Worm (Caenorhabditis elegans) whole organism, late embryonic: ENCODE data around the gene sra-4.

Source experiments
- C08G9.2 ChIP-seq: sonication (generic microtip); optimal IDR thresholded peaks from 2 replicates; lab custom pipeline; 2016; ENCODE audit warnings: mild to moderate bottlenecking, missing genetic modification characterization, moderate library complexity, missing compliant biosample characterization
- K02D7.2 ChIP-seq: sonication (generic microtip); optimal IDR thresholded peaks from 2 replicates; lab custom pipeline; 2017; ENCODE audit warnings: mild to moderate bottlenecking, missing genetic modification characterization, missing compliant biosample characterization
- K09A11.1 ChIP-seq: sonication (generic microtip); optimal IDR thresholded peaks from 2 replicates; lab custom pipeline; 2017; ENCODE audit warnings: antibody characterized with exemption, mild to moderate bottlenecking, missing genetic modification characterization, missing compliant biosample characterization; ENCODE audit not compliant: insufficient read depth
- ahr-1 ChIP-seq: sonication (generic microtip); optimal IDR thresholded peaks from 2 replicates; lab custom pipeline; 2016; ENCODE audit warnings: missing genetic modification characterization, missing compliant biosample characterization
- ceh-2 ChIP-seq: sonication (generic microtip); optimal IDR thresholded peaks from 2 replicates; lab custom pipeline; 2016; ENCODE audit warnings: missing genotype, missing genetic modification characterization, missing compliant biosample characterization
- ceh-31 ChIP-seq: sonication (generic microtip); optimal IDR thresholded peaks from 2 replicates; lab custom pipeline; 2016; ENCODE audit warnings: missing genetic modification characterization, missing compliant biosample characterization
- ceh-34 ChIP-seq: sonication (generic microtip); optimal IDR thresholded peaks from 2 replicates; lab custom pipeline; 2016; ENCODE audit warnings: mild to moderate bottlenecking, missing genetic modification characterization, missing compliant biosample characterization
- ceh-45 ChIP-seq: fragments of 200-800 bp; sonication (Bioruptor generic); IDR thresholded peaks from 2 replicates; pipeline ENCODE4 v1.3.6; 2022; ENCODE audit warnings: missing genetic modification reagents, missing genetic modification characterization, missing compliant biosample characterization
- ceh-48 ChIP-seq: sonication (generic microtip); optimal IDR thresholded peaks from 2 replicates; lab custom pipeline; 2016; ENCODE audit warnings: missing genetic modification characterization, inconsistent platforms, missing compliant biosample characterization
- ceh-6 ChIP-seq: fragments of 200-800 bp; sonication (Bioruptor generic); optimal IDR thresholded peaks from 2 replicates; lab custom pipeline; 2018; ENCODE audit warnings: mild to moderate bottlenecking, missing genetic modification characterization, missing compliant biosample characterization
- ceh-9 ChIP-seq: sonication (generic microtip); optimal IDR thresholded peaks from 2 replicates; lab custom pipeline; 2016; ENCODE audit warnings: mild to moderate bottlenecking, missing genetic modification characterization, inconsistent platforms, missing compliant biosample characterization
- dve-1 ChIP-seq: sonication (generic microtip); optimal IDR thresholded peaks from 2 replicates; lab custom pipeline; 2017; ENCODE audit warnings: antibody characterized with exemption, mild to moderate bottlenecking, missing genetic modification characterization, missing compliant biosample characterization
- ets-4 ChIP-seq: sonication (generic microtip); optimal IDR thresholded peaks from 2 replicates; lab custom pipeline; 2016; ENCODE audit warnings: missing genetic modification characterization, missing compliant biosample characterization
- fax-1 ChIP-seq: sonication (generic microtip); optimal IDR thresholded peaks from 2 replicates; lab custom pipeline; 2016; ENCODE audit warnings: missing genotype, missing genetic modification characterization, missing compliant biosample characterization
- fkh-10 ChIP-seq: fragments of 150-350 bp; optimal IDR thresholded peaks from 2 replicates; lab custom pipeline; 2014; ENCODE audit warnings: missing biosample characterization, missing genetic modification reagents, missing genetic modification characterization
- fkh-6 ChIP-seq: sonication (generic microtip); optimal IDR thresholded peaks from 2 replicates; lab custom pipeline; 2016; ENCODE audit warnings: missing genetic modification characterization, missing compliant biosample characterization
- hlh-13 ChIP-seq: fragments of 200-800 bp; sonication (Bioruptor generic); optimal IDR thresholded peaks from 2 replicates; lab custom pipeline; 2018; ENCODE audit warnings: mild to moderate bottlenecking, missing genetic modification characterization, missing compliant biosample characterization
- hlh-15 ChIP-seq: sonication (generic microtip); optimal IDR thresholded peaks from 2 replicates; lab custom pipeline; 2016; ENCODE audit warnings: missing genetic modification characterization, missing compliant biosample characterization
- hlh-30 ChIP-seq: sonication (generic microtip); optimal IDR thresholded peaks from 2 replicates; lab custom pipeline; 2017; ENCODE audit warnings: antibody characterized with exemption, missing genetic modification characterization, missing compliant biosample characterization; ENCODE audit not compliant: insufficient read depth
- hlh-6 ChIP-seq: sonication (generic microtip); optimal IDR thresholded peaks from 2 replicates; lab custom pipeline; 2016; ENCODE audit warnings: missing genotype, missing genetic modification characterization, missing compliant biosample characterization
- lin-11 ChIP-seq: fragments of 200-800 bp; sonication (Bioruptor generic); optimal IDR thresholded peaks from 2 replicates; lab custom pipeline; 2018; ENCODE audit warnings: mild to moderate bottlenecking, missing genetic modification characterization, missing compliant biosample characterization
- madf-2 ChIP-seq: sonication (generic microtip); optimal IDR thresholded peaks from 2 replicates; lab custom pipeline; 2017; ENCODE audit warnings: missing genetic modification characterization, missing compliant biosample characterization
- mec-3 ChIP-seq: sonication (generic microtip); optimal IDR thresholded peaks from 2 replicates; lab custom pipeline; 2016; ENCODE audit warnings: borderline replicate concordance, missing genetic modification characterization, missing compliant biosample characterization
- npax-4 ChIP-seq: sonication (generic microtip); optimal IDR thresholded peaks from 2 replicates; lab custom pipeline; 2016; ENCODE audit warnings: missing genetic modification characterization, missing compliant biosample characterization
- pat-9 ChIP-seq: fragments of 200-800 bp; sonication (Bioruptor generic); optimal IDR thresholded peaks from 2 replicates; lab custom pipeline; 2018; ENCODE audit warnings: mild to moderate bottlenecking, missing genetic modification characterization, moderate library complexity, missing compliant biosample characterization
- pax-1 ChIP-seq: fragments of 150-350 bp; optimal IDR thresholded peaks from 2 replicates; lab custom pipeline; 2014; ENCODE audit warnings: missing biosample characterization, missing genetic modification characterization
- pha-2 ChIP-seq: sonication (generic microtip); optimal IDR thresholded peaks from 2 replicates; lab custom pipeline; 2017; ENCODE audit warnings: mild to moderate bottlenecking, missing genetic modification characterization, missing compliant biosample characterization
- pqm-1 ChIP-seq: sonication (generic microtip); optimal IDR thresholded peaks from 2 replicates; lab custom pipeline; 2016; ENCODE audit warnings: missing genetic modification characterization, missing compliant biosample characterization
- pros-1 ChIP-seq: fragments of 150-350 bp; optimal IDR thresholded peaks from 2 replicates; lab custom pipeline; 2014; ENCODE audit warnings: missing biosample characterization, missing genetic modification reagents, missing genetic modification characterization
- ref-2 ChIP-seq: sonication (generic microtip); optimal IDR thresholded peaks from 2 replicates; lab custom pipeline; 2016; ENCODE audit warnings: missing genetic modification characterization, missing compliant biosample characterization
- sdc-2 ChIP-seq: sonication (generic microtip); optimal IDR thresholded peaks from 2 replicates; lab custom pipeline; 2016; ENCODE audit warnings: missing genotype, missing genetic modification characterization, missing compliant biosample characterization
- sox-4 ChIP-seq: sonication (generic microtip); optimal IDR thresholded peaks from 2 replicates; lab custom pipeline; 2017; ENCODE audit warnings: mild to moderate bottlenecking, missing genetic modification characterization, inconsistent platforms, missing compliant biosample characterization
- syd-9 ChIP-seq: sonication (generic microtip); optimal IDR thresholded peaks from 2 replicates; lab custom pipeline; 2016; ENCODE audit warnings: mild to moderate bottlenecking, missing genetic modification characterization, moderate library complexity, missing compliant biosample characterization
- ttx-3 ChIP-seq: sonication (generic microtip); optimal IDR thresholded peaks from 2 replicates; lab custom pipeline; 2016; ENCODE audit warnings: missing genetic modification reagents, missing genetic modification characterization, missing compliant biosample characterization
- unc-42 ChIP-seq: sonication (generic microtip); optimal IDR thresholded peaks from 2 replicates; lab custom pipeline; 2016; ENCODE audit warnings: missing genotype, missing genetic modification characterization, missing compliant biosample characterization
- unc-55 ChIP-seq: sonication (generic microtip); optimal IDR thresholded peaks from 2 replicates; lab custom pipeline; 2017; ENCODE audit warnings: missing biosample characterization, missing genetic modification reagents, missing genetic modification characterization
- unc-86 ChIP-seq: sonication (generic microtip); optimal IDR thresholded peaks from 2 replicates; lab custom pipeline; 2016; ENCODE audit warnings: missing genetic modification characterization, missing compliant biosample characterization
- ztf-16 ChIP-seq: sonication (generic microtip); optimal IDR thresholded peaks from 2 replicates; lab custom pipeline; 2017; ENCODE audit warnings: missing genetic modification characterization, missing compliant biosample characterization

sra-4 gene

ce11 chrII:9537429-9537828 lies 5.3 kb downstream of the sra-4 start, which contains the start of gene sra-8:
Gene sra-8, plus strand, starts transcription at chrII:9537729.
- no peak for TF ChIP-seq pha-2

- TF ChIP-seq madf-2 (tag; lab: Kevin White, UChicago) = no peak
- no peak for TF ChIP-seq ttx-3 (tag; lab: Kevin White, UChicago)
- TF ChIP-seq pros-1 = no peak
- TF ChIP-seq unc-42 (tag; lab: Kevin White, UChicago) = no peak
- TF ChIP-seq fkh-6 (tag; lab: Kevin White, UChicago) = no peak
- no peak for TF ChIP-seq ceh-45 (GFP tag; lab: Robert Waterston, UW)
- TF ChIP-seq pax-1 = no peak
- TF ChIP-seq ceh-2 (tag; lab: Kevin White, UChicago) = no peak
- no peak for TF ChIP-seq pqm-1 (tag; lab: Kevin White, UChicago)
- TF ChIP-seq ceh-9 = no peak
- no peak for TF ChIP-seq unc-55 (GFP tag; lab: Kevin White, UChicago)
- no peak for TF ChIP-seq hlh-15 (tag; lab: Kevin White, UChicago)
- TF ChIP-seq sdc-2 (tag; lab: Kevin White, UChicago) = no peak
- TF ChIP-seq fkh-10 = no peak
- no peak for TF ChIP-seq hlh-6
- no peak for TF ChIP-seq npax-4
- no peak for TF ChIP-seq hlh-30 (tag; lab: Kevin White, UChicago)
- TF ChIP-seq ztf-16 = no peak
These were observed 10.7 kb downstream of the sra-4 start, which contains the start of gene sra-9 for ce11 chrII:9532011-9532410. Gene sra-9, plus strand, starts transcription at chrII:9532311.

ce11 chrII:9528480-9528879 lies 14.2 kb downstream of the sra-4 start, which contains the start of gene sra-2:
Gene sra-2, plus strand, starts transcription at chrII:9528780.
- TF ChIP-seq ceh-9 (no peak), ref-2 (tag; lab: Kevin White, UChicago) (no peak), K09A11.1 (no peak), fkh-6 (tag; lab: Kevin White, UChicago) (no peak), C08G9.2 (tag; lab: Kevin White, UChicago) (no peak)

ce11 chrII:9523539-9524224 lies 19.0 kb downstream of the sra-4 start, which contains the start of gene mex-6:
Gene mex-6, plus strand, starts transcription at chrII:9524174.
- no peak for TF ChIP-seq sdc-2 (tag; lab: Kevin White, UChicago)
- TF ChIP-seq ets-4 (tag; lab: Kevin White, UChicago) = no peak
- no peak for TF ChIP-seq unc-55 (GFP tag; lab: Kevin White, UChicago)
- no peak for TF ChIP-seq pat-9 (tag; lab: Kevin White, UChicago)
- no peak for TF ChIP-seq syd-9
- TF ChIP-seq ceh-9 = no peak
- no peak for TF ChIP-seq lin-11 (tag; lab: Kevin White, UChicago)
- no peak for TF ChIP-seq fkh-10
- TF ChIP-seq pros-1 = no peak
- no peak for TF ChIP-seq ceh-31 (tag; lab: Kevin White, UChicago)
- TF ChIP-seq ceh-48 (tag; lab: Kevin White, UChicago) = no peak
- TF ChIP-seq dve-1 (tag; lab: Kevin White, UChicago) = no peak
- TF ChIP-seq K02D7.2 = no peak
- no peak for TF ChIP-seq pax-1
- TF ChIP-seq ahr-1 (tag; lab: Kevin White, UChicago) = no peak
- no peak for TF ChIP-seq ceh-34 (tag; lab: Kevin White, UChicago)
- TF ChIP-seq ceh-6 (GFP tag; lab: Kevin White, UChicago) = no peak
- TF ChIP-seq unc-42 (tag; lab: Kevin White, UChicago) = no peak

- TF ChIP-seq ceh-45 (GFP tag; lab: Robert Waterston, UW) (no peak), pros-1 (no peak), mec-3 (tag; lab: Kevin White, UChicago) (no peak), fax-1 (tag; lab: Kevin White, UChicago) (no peak), unc-86 (tag; lab: Kevin White, UChicago) (no peak), sox-4 (no peak), hlh-13 (no peak), fkh-6 (tag; lab: Kevin White, UChicago) (no peak), syd-9 (no peak), ceh-31 (tag; lab: Kevin White, UChicago) (no peak), hlh-15 (tag; lab: Kevin White, UChicago) (no peak)
These were observed 19.7 kb downstream of the sra-4 start, which contains the start of gene AH6.17 for ce11 chrII:9522986-9523385. Gene AH6.17, plus strand, starts transcription at chrII:9523170.
